Worm (Caenorhabditis elegans) whole organism, young adult: ENCODE measurements around the gene fbxa-36.
A peak's percentile ranks its signal among the peaks of the same experiment; 100 is the strongest.

Experiments used
- C17E4.6 ChIP-seq: fragments of 200-800 bp; sonication (Bioruptor generic); IDR thresholded peaks from 2 replicates; pipeline ENCODE4 v1.3.6; 2022; ENCODE audit warnings: missing genetic modification reagents, missing genetic modification characterization, missing compliant biosample characterization
- D2030.7 ChIP-seq: fragments of 200-800 bp; sonication (Bioruptor generic); IDR thresholded peaks from 2 replicates; pipeline ENCODE4 v1.3.6; 2022; ENCODE audit warnings: missing genetic modification reagents, missing genetic modification characterization, missing compliant biosample characterization
- F10E7.11 ChIP-seq: sonication (generic microtip); optimal IDR thresholded peaks from 2 replicates; lab custom pipeline; 2017; ENCODE audit warnings: mild to moderate bottlenecking, missing genetic modification characterization, moderate library complexity, missing compliant biosample characterization
- F23B12.7 ChIP-seq: sonication (generic microtip); optimal IDR thresholded peaks from 2 replicates; lab custom pipeline; 2017; ENCODE audit warnings: missing genetic modification characterization, mild to moderate bottlenecking, missing compliant biosample characterization, antibody characterized with exemption, moderate library complexity; ENCODE audit not compliant: insufficient read depth
- F33H1.4 ChIP-seq: fragments of 200-800 bp; sonication (Bioruptor generic); IDR thresholded peaks from 2 replicates; pipeline ENCODE4 v1.3.6; 2022; ENCODE audit warnings: missing genetic modification reagents, missing genetic modification characterization, missing compliant biosample characterization
- F37B4.10 ChIP-seq: fragments of 200-800 bp; sonication (Bioruptor generic); IDR thresholded peaks from 2 replicates; pipeline ENCODE4 v1.3.6; 2022; ENCODE audit warnings: missing genetic modification characterization, missing compliant biosample characterization
- F57C9.4 ChIP-seq: sonication (generic microtip); optimal IDR thresholded peaks from 2 replicates; lab custom pipeline; 2017; ENCODE audit warnings: mild to moderate bottlenecking, missing genetic modification characterization, missing compliant biosample characterization
- Y95B8A.8 ChIP-seq: fragments of 200-800 bp; sonication (Bioruptor generic); IDR thresholded peaks from 2 replicates; pipeline ENCODE4 v1.3.6; 2022; ENCODE audit warnings: missing genetic modification reagents, missing genetic modification characterization, missing compliant biosample characterization
- akir-1 ChIP-seq: fragments of 200-800 bp; sonication (Bioruptor generic); optimal IDR thresholded peaks from 2 replicates; lab custom pipeline; 2018; ENCODE audit warnings: mild to moderate bottlenecking, missing genetic modification characterization, moderate library complexity, missing compliant biosample characterization
- atf-7 ChIP-seq: sonication (generic microtip); optimal IDR thresholded peaks from 2 replicates; lab custom pipeline; 2017; ENCODE audit warnings: mild to moderate bottlenecking, missing genetic modification characterization, missing compliant biosample characterization
- attf-5 ChIP-seq: fragments of 200-800 bp; sonication (Bioruptor generic); optimal IDR thresholded peaks from 2 replicates; lab custom pipeline; 2018; ENCODE audit warnings: mild to moderate bottlenecking, missing genetic modification characterization, missing compliant biosample characterization
- bed-1 ChIP-seq: fragments of 200-800 bp; sonication (Bioruptor generic); IDR thresholded peaks from 2 replicates; pipeline ENCODE4 v1.3.6; 2022; ENCODE audit warnings: missing genetic modification reagents, missing genetic modification characterization, missing compliant biosample characterization
- ccch-3 ChIP-seq: fragments of 200-800 bp; sonication (Bioruptor generic); optimal IDR thresholded peaks from 2 replicates; lab custom pipeline; 2018; ENCODE audit warnings: mild to moderate bottlenecking, missing genetic modification characterization, missing compliant biosample characterization
- cebp-1 ChIP-seq, 2 experiments: fragments of 200-800 bp in 1 of 2; sonication (Bioruptor generic) in 1 of 2; sonication (generic microtip) in 1 of 2; IDR thresholded peaks in 1 of 2; optimal IDR thresholded peaks in 1 of 2; 2 replicates each; pipeline versions ENCODE4 v1.3.6 to Lab custom; 2017 to 2022; ENCODE audit warnings: missing compliant biosample characterization in 2 of 2, missing genetic modification characterization in 2 of 2, mild to moderate bottlenecking in 1 of 2, missing genetic modification reagents in 1 of 2, moderate library complexity in 1 of 2
- ceh-100 ChIP-seq: fragments of 200-800 bp; sonication (Bioruptor generic); IDR thresholded peaks from 2 replicates; pipeline ENCODE4 v1.3.6; 2022; ENCODE audit warnings: missing genetic modification reagents, missing genetic modification characterization, missing compliant biosample characterization
- ceh-79 ChIP-seq: sonication (generic microtip); optimal IDR thresholded peaks from 2 replicates; lab custom pipeline; 2017; ENCODE audit warnings: mild to moderate bottlenecking, missing genetic modification characterization, missing compliant biosample characterization
- ceh-91 ChIP-seq: fragments of 200-800 bp; sonication (Bioruptor generic); IDR thresholded peaks from 2 replicates; pipeline ENCODE4 v1.3.6; 2022; ENCODE audit warnings: missing genetic modification reagents, missing genetic modification characterization, missing compliant biosample characterization
- dpff-1 ChIP-seq: sonication (generic microtip); optimal IDR thresholded peaks from 2 replicates; lab custom pipeline; 2017; ENCODE audit warnings: mild to moderate bottlenecking, missing genetic modification characterization, missing compliant biosample characterization
- dpl-1 ChIP-seq: fragments of 150-350 bp; optimal IDR thresholded peaks from 2 replicates; lab custom pipeline; 2014; ENCODE audit warnings: missing biosample characterization, missing genetic modification reagents, missing genetic modification characterization
- egl-44 ChIP-seq: fragments of 200-800 bp; sonication (Bioruptor generic); IDR thresholded peaks from 2 replicates; pipeline ENCODE4 v1.3.6; 2022; ENCODE audit warnings: missing genetic modification reagents, missing genetic modification characterization, missing compliant biosample characterization
- ets-4 ChIP-seq: fragments of 200-800 bp; sonication (Bioruptor generic); optimal IDR thresholded peaks from 2 replicates; lab custom pipeline; 2018; ENCODE audit warnings: mild to moderate bottlenecking, missing genetic modification characterization, missing compliant biosample characterization
- hmg-1.2 ChIP-seq: fragments of 200-800 bp; sonication (Bioruptor generic); IDR thresholded peaks from 2 replicates; pipeline ENCODE4 v1.3.6; 2022; ENCODE audit warnings: missing genetic modification reagents, missing genetic modification characterization, missing compliant biosample characterization
- hsf-1 ChIP-seq: fragments of 200-800 bp; sonication (Bioruptor generic); IDR thresholded peaks from 2 replicates; pipeline ENCODE4 v1.3.6; 2022; ENCODE audit warnings: missing genetic modification reagents, missing genetic modification characterization, missing compliant biosample characterization
- let-607 ChIP-seq, 2 experiments: fragments of 200-800 bp in 1 of 2; sonication (Bioruptor generic) in 1 of 2; sonication (generic microtip) in 1 of 2; optimal IDR thresholded peaks; 2 replicates each; lab custom pipeline; 2016 to 2018; ENCODE audit warnings: mild to moderate bottlenecking in 2 of 2, missing compliant biosample characterization in 2 of 2, missing genetic modification characterization in 2 of 2, moderate library complexity in 2 of 2, missing genotype in 1 of 2
- lin-26 ChIP-seq: fragments of 200-800 bp; sonication (Bioruptor generic); IDR thresholded peaks from 2 replicates; pipeline ENCODE4 v1.3.6; 2022; ENCODE audit warnings: missing genetic modification reagents, missing genetic modification characterization, missing compliant biosample characterization
- lin-40 ChIP-seq: sonication (generic microtip); optimal IDR thresholded peaks from 2 replicates; lab custom pipeline; 2016; ENCODE audit warnings: missing genetic modification characterization, mild to moderate bottlenecking, missing compliant biosample characterization, missing genotype, missing genetic modification reagents
- madf-3 ChIP-seq: fragments of 200-800 bp; sonication (Bioruptor generic); IDR thresholded peaks from 2 replicates; pipeline ENCODE4 v1.3.6; 2022; ENCODE audit warnings: missing genetic modification reagents, missing genetic modification characterization, missing compliant biosample characterization
- mxl-1 ChIP-seq: sonication (generic microtip); optimal IDR thresholded peaks from 2 replicates; lab custom pipeline; 2016; ENCODE audit warnings: missing genetic modification characterization, missing compliant biosample characterization
- nfyb-1 ChIP-seq: fragments of 200-800 bp; sonication (Bioruptor generic); IDR thresholded peaks from 2 replicates; pipeline ENCODE4 v1.3.6; 2022; ENCODE audit warnings: missing genetic modification reagents, missing genetic modification characterization, missing compliant biosample characterization
- nhr-80 ChIP-seq: sonication (generic microtip); optimal IDR thresholded peaks from 2 replicates; lab custom pipeline; 2016; ENCODE audit warnings: missing genetic modification characterization, missing compliant biosample characterization
- nhr-90 ChIP-seq: sonication (generic microtip); optimal IDR thresholded peaks from 2 replicates; lab custom pipeline; 2016; ENCODE audit warnings: missing genotype, mild to moderate bottlenecking, missing genetic modification characterization, missing compliant biosample characterization
- pha-4 ChIP-seq: fragments of 150-350 bp; sonication (generic microtip); optimal IDR thresholded peaks from 2 replicates; lab custom pipeline; 2014; ENCODE audit warnings: missing biosample characterization, missing genetic modification reagents, missing genetic modification characterization
- repo-1 ChIP-seq: sonication (generic microtip); optimal IDR thresholded peaks from 2 replicates; lab custom pipeline; 2017; ENCODE audit warnings: mild to moderate bottlenecking, missing genetic modification characterization, missing compliant biosample characterization
- snpc-1.3 ChIP-seq: sonication (generic microtip); optimal IDR thresholded peaks from 2 replicates; lab custom pipeline; 2017; ENCODE audit warnings: missing genetic modification characterization, mild to moderate bottlenecking, missing compliant biosample characterization, antibody characterized with exemption, moderate library complexity, missing genotype, missing genetic modification reagents; ENCODE audit not compliant: insufficient read depth
- sptf-2 ChIP-seq: fragments of 200-800 bp; sonication (Bioruptor generic); optimal IDR thresholded peaks from 2 replicates; lab custom pipeline; 2018; ENCODE audit warnings: mild to moderate bottlenecking, missing genetic modification characterization, missing compliant biosample characterization
- tbp1 ChIP-seq: fragments of 200-800 bp; sonication (Bioruptor generic); optimal IDR thresholded peaks from 2 replicates; lab custom pipeline; 2018; ENCODE audit warnings: mild to moderate bottlenecking, missing genetic modification characterization, missing compliant biosample characterization
- tlf-1 ChIP-seq: fragments of 200-800 bp; sonication (Bioruptor generic); optimal IDR thresholded peaks from 2 replicates; lab custom pipeline; 2018; ENCODE audit warnings: mild to moderate bottlenecking, missing genetic modification characterization, missing compliant biosample characterization
- unc-130 ChIP-seq: sonication (generic microtip); optimal IDR thresholded peaks from 2 replicates; lab custom pipeline; 2016; ENCODE audit warnings: missing genetic modification reagents, missing genetic modification characterization, missing compliant biosample characterization
- unc-62 ChIP-seq: fragments of 150-350 bp; optimal IDR thresholded peaks from 2 replicates; lab custom pipeline; 2014; ENCODE audit warnings: missing biosample characterization, missing genetic modification reagents, missing genetic modification characterization
- ztf-22 ChIP-seq: fragments of 200-800 bp; sonication (Bioruptor generic); optimal IDR thresholded peaks from 2 replicates; lab custom pipeline; 2018; ENCODE audit warnings: mild to moderate bottlenecking, missing genetic modification characterization, moderate library complexity, missing compliant biosample characterization

fbxa-36 gene

DNA sequence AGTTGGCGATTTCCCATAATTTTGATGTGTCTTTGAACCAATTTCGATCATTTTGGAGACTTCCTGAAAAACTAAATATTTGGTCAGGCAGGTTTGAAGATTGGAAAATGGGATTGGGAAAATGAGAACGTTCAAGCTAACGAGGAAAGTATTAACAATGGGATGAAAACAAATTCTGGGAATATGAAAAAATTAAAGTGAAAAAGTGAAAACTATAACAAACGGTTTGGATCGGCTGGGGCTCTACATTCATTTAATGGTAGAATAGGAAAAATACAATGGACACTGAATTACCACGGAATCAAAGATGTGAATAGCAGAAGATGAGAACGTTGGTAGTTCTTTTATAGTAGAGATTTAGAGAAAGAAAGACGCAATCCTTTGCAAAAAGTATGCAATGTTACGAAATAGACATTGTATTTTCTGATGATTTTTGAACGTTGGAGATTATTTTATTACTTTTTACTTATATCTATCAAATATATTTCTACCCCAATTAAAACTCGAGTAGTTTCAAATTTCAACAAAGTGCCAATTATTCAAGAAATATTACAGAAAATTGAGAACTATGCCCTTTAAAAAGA, 4.5 kb downstream of the fbxa-36 start, which contains the start of gene fbxa-50:
Gene fbxa-50, minus strand, starts transcription at position 51 of the 584 bp plus-strand sequence.
- TF ChIP-seq lin-26 (GFP tag; lab: Robert Waterston, UW) (no peak), cebp-1 (GFP tag; IDR thresholded peaks at IDR 0.05; lab: Robert Waterston, UW) (0 out of 2 replicates have a peak, but pooled peaks have one; percentile 18), cebp-1 (tag; optimal IDR thresholded peaks at IDR 0.05; lab: Kevin White, UChicago) (peak; percentile 80), sptf-2 (GFP tag; lab: Kevin White, UChicago) (no peak)

DNA sequence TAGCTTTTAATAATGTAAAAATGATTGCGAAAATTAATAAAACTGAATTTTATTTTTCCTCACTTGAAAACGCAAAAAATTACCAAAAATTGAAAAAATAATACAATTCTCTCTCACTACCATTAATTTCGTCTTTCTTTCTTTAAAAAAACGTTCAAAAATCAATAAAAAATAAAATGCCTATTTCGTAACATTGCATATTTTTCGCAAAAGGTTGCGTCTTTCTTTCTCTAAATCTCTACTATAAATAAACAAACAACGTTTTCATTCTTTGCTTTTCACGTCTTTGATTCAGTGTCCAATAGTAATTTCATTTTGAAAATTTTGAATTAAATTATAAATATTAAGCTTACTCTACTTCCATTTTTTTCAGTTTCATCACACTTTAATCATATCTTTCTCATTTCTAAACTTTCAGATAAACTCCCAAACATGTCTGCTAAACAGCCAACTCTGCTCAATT, 8.4 kb downstream of the fbxa-36 start, which contains the start of gene fbxa-37:
Gene fbxa-37, plus strand, starts transcription at position 413 of the 463 bp plus-strand sequence.
- TF ChIP-seq hmg-1.2: peak; percentile 40; the same call in 1 of the 2 replicates
- peak; percentile 49 for TF ChIP-seq attf-5 (GFP tag; lab: Kevin White, UChicago)
- TF ChIP-seq snpc-1.3 (tag; lab: Kevin White, UChicago): no peak
- no peak for TF ChIP-seq unc-130
- TF ChIP-seq cebp-1 (GFP tag; IDR thresholded peaks at IDR 0.05; lab: Robert Waterston, UW): peak; percentile 94
- peak; percentile 96 for TF ChIP-seq cebp-1 (tag; optimal IDR thresholded peaks at IDR 0.05; lab: Kevin White, UChicago)
- TF ChIP-seq madf-3: no peak
- no peak for TF ChIP-seq D2030.7 (GFP tag; lab: Robert Waterston, UW)

DNA sequence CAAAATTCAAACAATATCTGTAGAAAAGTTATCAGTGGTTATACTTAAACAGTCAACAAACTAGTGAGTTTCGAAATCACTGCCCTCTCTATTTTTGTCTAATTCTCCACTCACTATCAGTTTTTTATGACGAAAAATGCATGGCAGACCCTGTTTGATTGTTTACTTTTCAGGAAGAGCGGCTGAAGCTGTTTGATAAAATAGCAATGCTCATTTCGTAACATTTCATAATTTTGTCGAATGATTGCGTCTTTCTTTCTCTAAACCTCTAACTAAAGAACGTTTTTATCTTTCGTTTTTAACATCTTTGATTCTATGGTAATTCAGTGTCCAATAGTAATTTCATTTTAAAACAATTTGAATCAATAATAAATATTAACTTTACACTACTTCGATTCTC, 13.8 kb downstream of the fbxa-36 start:
- TF ChIP-seq ceh-91 (no peak), ets-4 (peak; percentile 86), nhr-90 (tag; lab: Kevin White, UChicago) (peak; percentile 46), ceh-79 (no peak), tbp1 (peak; percentile 35), egl-44 (GFP tag; lab: Robert Waterston, UW) (peak; percentile 52; the same call in 1 of the 2 replicates), atf-7 (peak; percentile 64), F37B4.10 (GFP tag; lab: Robert Waterston, UW) (no peak), ztf-22 (GFP tag; lab: Kevin White, UChicago) (peak; percentile 64), F23B12.7 (peak; percentile 17), hsf-1 (GFP tag; lab: Robert Waterston, UW) (no peak), F33H1.4 (no peak), nfyb-1 (GFP tag; lab: Robert Waterston, UW) (peak; percentile 69; the same call in 1 of the 2 replicates), pha-4 (tag; lab: Kevin White, UChicago) (peak; percentile 89), bed-1 (GFP tag; lab: Robert Waterston, UW) (no peak), C17E4.6 (GFP tag; lab: Robert Waterston, UW) (no peak), unc-62 (peak; percentile 69), let-607 (tag; optimal IDR thresholded peaks at IDR 0.05; lab: Kevin White, UChicago) (peak in 1 of 2 experiments; percentile 29), lin-40 (peak; percentile 2), dpff-1 (no peak), snpc-1.3 (tag; lab: Kevin White, UChicago) (no peak), repo-1 (tag; lab: Kevin White, UChicago) (no peak), Y95B8A.8 (no peak), akir-1 (GFP tag; lab: Kevin White, UChicago) (no peak), mxl-1 (tag; lab: Kevin White, UChicago) (no peak), ccch-3 (GFP tag; lab: Kevin White, UChicago) (no peak), nhr-80 (peak; percentile 97), dpl-1 (no peak), cebp-1 (GFP tag; IDR thresholded peaks at IDR 0.05; lab: Robert Waterston, UW) (peak; percentile 97), cebp-1 (tag; optimal IDR thresholded peaks at IDR 0.05; lab: Kevin White, UChicago) (peak; percentile 98), F57C9.4 (tag; lab: Kevin White, UChicago) (no peak), F10E7.11 (tag; lab: Kevin White, UChicago) (no peak), attf-5 (GFP tag; lab: Kevin White, UChicago) (peak; percentile 86), ceh-100 (no peak), tlf-1 (GFP tag; lab: Kevin White, UChicago) (peak; percentile 3)
